Worm (Caenorhabditis elegans) whole organism, early embryonic: ENCODE measurements around the gene Y51A2D.21.

Experiments used
- B0310.2 ChIP-seq: sonication (generic microtip); optimal IDR thresholded peaks from 2 replicates; lab custom pipeline; 2016; ENCODE audit warnings: mild to moderate bottlenecking, missing genetic modification characterization, missing compliant biosample characterization
- F13C5.2 ChIP-seq: sonication (generic microtip); optimal IDR thresholded peaks from 2 replicates; lab custom pipeline; 2017; ENCODE audit warnings: mild to moderate bottlenecking, missing genetic modification characterization, inconsistent platforms, missing compliant biosample characterization
- aly-1 ChIP-seq: sonication (generic microtip); optimal IDR thresholded peaks from 2 replicates; lab custom pipeline; 2016; ENCODE audit warnings: missing genetic modification characterization, missing compliant biosample characterization
- ama-1 ChIP-seq: fragments of 150-350 bp; optimal IDR thresholded peaks from 2 replicates; lab custom pipeline; 2014
- ceh-13 ChIP-seq: fragments of 200-800 bp; sonication (Bioruptor generic); optimal IDR thresholded peaks from 2 replicates; lab custom pipeline; 2018; ENCODE audit warnings: mild to moderate bottlenecking, missing genetic modification characterization, missing compliant biosample characterization
- ceh-36 ChIP-seq: sonication (generic microtip); optimal IDR thresholded peaks from 2 replicates; lab custom pipeline; 2016; ENCODE audit warnings: missing genetic modification characterization, inconsistent platforms, missing compliant biosample characterization
- ets-7 ChIP-seq: sonication (generic microtip); optimal IDR thresholded peaks from 2 replicates; lab custom pipeline; 2016; ENCODE audit warnings: missing genotype, missing genetic modification characterization, missing compliant biosample characterization
- flt-1 ChIP-seq: fragments of 200-800 bp; sonication (Bioruptor generic); IDR thresholded peaks from 2 replicates; pipeline ENCODE4 v1.3.6; 2022; ENCODE audit warnings: missing genetic modification characterization, missing compliant biosample characterization
- hmbx-1 ChIP-seq: sonication (generic microtip); optimal IDR thresholded peaks from 2 replicates; lab custom pipeline; 2016; ENCODE audit warnings: mild to moderate bottlenecking, missing genetic modification characterization, missing compliant biosample characterization
- hmg-4 ChIP-seq: fragments of 200-800 bp; sonication (Bioruptor generic); optimal IDR thresholded peaks from 2 replicates; lab custom pipeline; 2018; ENCODE audit warnings: mild to moderate bottlenecking, missing genetic modification characterization, missing compliant biosample characterization
- hnd-1 ChIP-seq: sonication (generic microtip); optimal IDR thresholded peaks from 2 replicates; lab custom pipeline; 2016; ENCODE audit warnings: missing genetic modification characterization, missing compliant biosample characterization
- pes-1 ChIP-seq: fragments of 200-800 bp; sonication (Bioruptor generic); IDR thresholded peaks from 2 replicates; pipeline ENCODE4 v1.3.6; 2022; ENCODE audit warnings: missing genetic modification reagents, missing genetic modification characterization, missing compliant biosample characterization
- scrt-1 ChIP-seq: fragments of 200-800 bp; sonication (Bioruptor generic); IDR thresholded peaks from 2 replicates; pipeline ENCODE4 v1.3.6; 2022; ENCODE audit warnings: missing genetic modification characterization, missing compliant biosample characterization
- sea-1 ChIP-seq: fragments of 200-800 bp; sonication (Bioruptor generic); conservative IDR thresholded peaks from 2 replicates; pipeline ENCODE4 v1.3.6; 2022; ENCODE audit warnings: missing genetic modification characterization, missing compliant biosample characterization
- tbx-11 ChIP-seq: fragments of 200-800 bp; sonication (Bioruptor generic); IDR thresholded peaks from 2 replicates; pipeline ENCODE4 v1.3.6; 2022; ENCODE audit warnings: missing genetic modification characterization, missing compliant biosample characterization
- tbx-37 ChIP-seq: fragments of 200-800 bp; sonication (Bioruptor generic); conservative IDR thresholded peaks from 2 replicates; pipeline ENCODE4 v1.3.6; 2022; ENCODE audit warnings: missing genetic modification reagents, missing genetic modification characterization, missing compliant biosample characterization
- tra-4 ChIP-seq: sonication (generic microtip); optimal IDR thresholded peaks from 2 replicates; lab custom pipeline; 2017; ENCODE audit warnings: missing genetic modification characterization, missing compliant biosample characterization

Y51A2D.21 gene

ce11 chrV:18571533-18571932, at the start of gene Y51A2D.21:
Gene Y51A2D.21, plus strand, starts transcription at chrV:18571833.
- TF ChIP-seq tbx-37 (GFP tag; lab: Robert Waterston, UW): no peak
- no peak for TF ChIP-seq ama-1 (lab: Kevin White, UChicago)
- no peak for TF ChIP-seq ceh-13 (GFP tag; lab: Kevin White, UChicago)
- no peak for TF ChIP-seq scrt-1 (GFP tag; lab: Robert Waterston, UW)
- no peak for TF ChIP-seq ets-7

DNA sequence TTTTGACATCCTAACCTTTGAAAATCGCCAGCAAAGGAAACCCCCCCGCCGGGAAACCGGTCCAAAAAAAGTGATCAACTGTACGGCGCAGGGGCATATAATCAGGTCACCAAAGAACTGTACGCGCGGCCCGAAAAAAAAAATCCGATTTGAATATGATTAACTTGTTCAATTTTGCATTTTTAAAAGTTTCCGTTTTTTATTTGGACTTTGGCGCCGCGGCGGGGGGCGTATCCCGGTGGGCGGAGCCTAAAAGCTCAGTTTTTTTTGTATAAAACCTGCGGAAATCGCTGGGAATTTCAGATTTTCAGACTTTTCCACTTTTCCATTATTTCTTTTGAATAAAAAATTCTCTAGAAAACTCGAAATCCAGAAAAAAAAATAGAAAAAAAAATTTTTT, 47.2 kb upstream of the Y51A2D.21 start, which contains the start of gene hmit-1.2:
TSS of gene hmit-1.2 (plus strand) at position 301 of the 400 bp plus-strand sequence.
- TF ChIP-seq sea-1 (GFP tag; lab: Robert Waterston, UW) (no peak), F13C5.2 (tag; lab: Kevin White, UChicago) (no peak)

DNA sequence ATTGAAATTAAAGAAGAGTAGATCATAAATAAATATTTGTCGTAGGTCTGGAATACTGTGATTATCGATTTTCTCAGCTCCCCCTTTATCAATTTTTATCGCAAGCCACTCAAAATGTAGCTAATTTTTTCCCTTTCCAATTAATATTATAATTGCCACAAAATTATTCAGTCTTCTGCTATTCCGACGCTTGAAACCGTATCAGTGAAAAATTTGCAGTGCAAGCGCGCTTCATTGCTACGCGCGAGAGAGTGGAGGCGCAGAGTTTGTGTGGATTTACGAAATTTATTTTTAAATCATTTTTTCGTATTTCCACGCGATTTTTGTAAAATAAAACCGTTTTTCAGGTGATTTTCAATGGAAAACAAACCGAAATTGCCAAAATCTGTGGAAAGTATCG, 38.0 kb upstream of the Y51A2D.21 start, which contains the start of gene ints-5:
TSS of gene ints-5 (plus strand) at position 348 of the 400 bp plus-strand sequence.
- TF ChIP-seq scrt-1 (GFP tag; lab: Robert Waterston, UW): no peak
- TF ChIP-seq F13C5.2 (tag; lab: Kevin White, UChicago): no peak
- TF ChIP-seq tbx-11 (GFP tag; lab: Robert Waterston, UW): no peak
- TF ChIP-seq flt-1 (GFP tag; lab: Robert Waterston, UW): no peak
- TF ChIP-seq tbx-37 (GFP tag; lab: Robert Waterston, UW): no peak
- no peak for TF ChIP-seq tra-4 (tag; lab: Kevin White, UChicago)

DNA sequence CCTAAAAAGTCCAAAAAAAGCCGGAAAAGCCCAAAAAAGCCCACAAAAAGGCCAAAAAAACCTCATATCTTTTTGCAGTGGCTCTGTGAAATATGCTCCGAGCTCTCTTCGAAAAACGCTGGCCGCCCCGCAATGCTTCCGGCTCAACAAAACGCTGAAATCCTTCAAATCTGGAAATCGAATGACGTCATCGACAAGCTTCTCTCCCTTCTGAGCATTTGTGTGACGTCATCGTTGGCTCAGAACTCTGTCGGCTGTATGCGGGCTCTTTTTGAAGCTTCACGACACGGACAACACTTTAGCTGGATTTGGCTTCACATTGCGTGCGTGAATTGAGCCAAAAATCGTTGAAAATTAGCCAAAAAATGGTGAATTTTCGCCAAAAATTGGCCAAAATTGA, 35.6 kb upstream of the Y51A2D.21 start:
- TF ChIP-seq flt-1 (GFP tag; lab: Robert Waterston, UW): no peak
- TF ChIP-seq pes-1 (GFP tag; lab: Robert Waterston, UW): no peak
- no peak for TF ChIP-seq tra-4 (tag; lab: Kevin White, UChicago)
- TF ChIP-seq F13C5.2 (tag; lab: Kevin White, UChicago): no peak
- no peak for TF ChIP-seq aly-1 (tag; lab: Kevin White, UChicago)
- TF ChIP-seq tbx-37 (GFP tag; lab: Robert Waterston, UW): no peak
- TF ChIP-seq B0310.2 (tag; lab: Kevin White, UChicago): no peak
- TF ChIP-seq ama-1 (lab: Kevin White, UChicago): no peak
- TF ChIP-seq hmbx-1 (tag; lab: Kevin White, UChicago): no peak

- TF ChIP-seq ceh-36 (tag; lab: Kevin White, UChicago) (no peak), tbx-37 (GFP tag; lab: Robert Waterston, UW) (no peak), hmg-4 (GFP tag; lab: Kevin White, UChicago) (no peak), sea-1 (GFP tag; lab: Robert Waterston, UW) (no peak), ama-1 (lab: Kevin White, UChicago) (no peak), hnd-1 (tag; lab: Kevin White, UChicago) (no peak), ceh-13 (GFP tag; lab: Kevin White, UChicago) (no peak), B0310.2 (tag; lab: Kevin White, UChicago) (no peak), flt-1 (GFP tag; lab: Robert Waterston, UW) (no peak), F13C5.2 (tag; lab: Kevin White, UChicago) (no peak), hmbx-1 (tag; lab: Kevin White, UChicago) (no peak), pes-1 (GFP tag; lab: Robert Waterston, UW) (no peak), ets-7 (no peak), tra-4 (tag; lab: Kevin White, UChicago) (no peak), tbx-11 (GFP tag; lab: Robert Waterston, UW) (no peak)
Observed at ce11 chrV:18553750-18554149, 17.9 kb upstream of the Y51A2D.21 start, which contains the start of gene Y51A2D.8. Gene Y51A2D.8, minus strand, starts transcription at chrV:18553850.

DNA sequence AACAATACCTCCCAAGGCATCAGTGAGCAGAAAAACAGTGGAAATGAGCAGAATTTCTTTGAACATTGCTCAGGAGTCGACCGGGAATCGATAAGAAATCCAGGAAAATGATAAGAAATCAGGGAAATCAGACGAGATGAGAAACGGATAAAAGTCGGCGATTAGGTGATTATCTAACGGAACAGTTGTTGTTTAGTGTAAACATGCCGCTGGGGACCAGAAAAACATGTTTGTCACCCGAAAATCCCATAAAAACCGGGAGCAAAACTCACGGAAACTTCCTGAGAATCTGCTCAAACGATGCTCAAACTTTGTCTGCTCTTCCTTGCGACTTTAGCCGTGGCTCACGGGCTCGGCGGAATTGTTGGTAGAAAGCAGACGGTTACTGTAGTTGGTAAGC, 15.1 kb upstream of the Y51A2D.21 start, which contains the start of the genes ttr-24 and ttr-25:
TSS of gene ttr-24 (minus strand) at position 156 of the 400 bp plus-strand sequence.
TSS of gene ttr-25 (plus strand) at position 227 of the 400 bp plus-strand sequence.
- TF ChIP-seq ceh-13 (GFP tag; lab: Kevin White, UChicago): no peak
- no peak for TF ChIP-seq ceh-36 (tag; lab: Kevin White, UChicago)
- TF ChIP-seq tra-4 (tag; lab: Kevin White, UChicago): no peak
- TF ChIP-seq flt-1 (GFP tag; lab: Robert Waterston, UW): no peak
- TF ChIP-seq tbx-37 (GFP tag; lab: Robert Waterston, UW): no peak
- no peak for TF ChIP-seq hmbx-1 (tag; lab: Kevin White, UChicago)
- TF ChIP-seq hnd-1 (tag; lab: Kevin White, UChicago): no peak
- no peak for TF ChIP-seq ets-7
- TF ChIP-seq sea-1 (GFP tag; lab: Robert Waterston, UW): no peak
- no peak for TF ChIP-seq F13C5.2 (tag; lab: Kevin White, UChicago)
- TF ChIP-seq pes-1 (GFP tag; lab: Robert Waterston, UW): no peak
- no peak for TF ChIP-seq hmg-4 (GFP tag; lab: Kevin White, UChicago)
- no peak for TF ChIP-seq scrt-1 (GFP tag; lab: Robert Waterston, UW)
- no peak for TF ChIP-seq tbx-11 (GFP tag; lab: Robert Waterston, UW)

- no peak for TF ChIP-seq scrt-1 (GFP tag; lab: Robert Waterston, UW)
- TF ChIP-seq sea-1 (GFP tag; lab: Robert Waterston, UW): no peak
- no peak for TF ChIP-seq B0310.2 (tag; lab: Kevin White, UChicago)
- TF ChIP-seq tbx-11 (GFP tag; lab: Robert Waterston, UW): no peak
- no peak for TF ChIP-seq hmbx-1 (tag; lab: Kevin White, UChicago)
- TF ChIP-seq aly-1 (tag; lab: Kevin White, UChicago): no peak
- no peak for TF ChIP-seq ceh-36 (tag; lab: Kevin White, UChicago)
- no peak for TF ChIP-seq F13C5.2 (tag; lab: Kevin White, UChicago)
- TF ChIP-seq tra-4 (tag; lab: Kevin White, UChicago): no peak
- no peak for TF ChIP-seq ceh-13 (GFP tag; lab: Kevin White, UChicago)
- no peak for TF ChIP-seq hmg-4 (GFP tag; lab: Kevin White, UChicago)
Observed at ce11 chrV:18560188-18560587, 11.4 kb upstream of the Y51A2D.21 start, which contains the start of gene ttr-26. Gene ttr-26, minus strand, starts transcription at chrV:18560288.
